Worm (Caenorhabditis elegans) whole organism, L4/young adult: ENCODE data around the gene C11D2.7.

ENCODE experiments used
- W03F9.2 ChIP-seq: fragments of 150-350 bp; optimal IDR thresholded peaks from 2 replicates; lab custom pipeline; 2014; ENCODE audit warnings: missing biosample characterization, missing genetic modification characterization
- dao-5 ChIP-seq: sonication (generic microtip); optimal IDR thresholded peaks from 2 replicates; lab custom pipeline; 2016; ENCODE audit warnings: missing genotype, missing genetic modification characterization, moderate library complexity, missing compliant biosample characterization
- him-1 ChIP-seq: sonication (generic microtip); optimal IDR thresholded peaks from 2 replicates; lab custom pipeline; 2016; ENCODE audit warnings: missing genotype, missing genetic modification reagents, missing genetic modification characterization, missing compliant biosample characterization

Gene C11D2.7

ce11 chrIV:6155296-6155695, at the start of gene C11D2.7:
Gene C11D2.7 (minus strand): TSS chrIV:6155396.
- TF ChIP-seq him-1 (tag; lab: Kevin White, UChicago): no peak
- no peak for TF ChIP-seq dao-5 (tag; lab: Kevin White, UChicago)
- no peak for TF ChIP-seq W03F9.2

ce11 chrIV:6201769-6202168, 46.6 kb upstream of the C11D2.7 start, which contains the start of gene tkr-2:
Gene tkr-2 (plus strand): TSS chrIV:6202069.
- no peak for TF ChIP-seq him-1 (tag; lab: Kevin White, UChicago)
- TF ChIP-seq W03F9.2: no peak
- TF ChIP-seq dao-5 (tag; lab: Kevin White, UChicago): no peak

- TF ChIP-seq W03F9.2: no peak
- TF ChIP-seq him-1 (tag; lab: Kevin White, UChicago): no peak
- TF ChIP-seq dao-5 (tag; lab: Kevin White, UChicago): no peak
Observed at ce11 chrIV:6200249-6200648, 45.1 kb upstream of the C11D2.7 start.

ce11 chrIV:6187160-6187559, 32.0 kb upstream of the C11D2.7 start:
- no peak for TF ChIP-seq W03F9.2
- no peak for TF ChIP-seq dao-5 (tag; lab: Kevin White, UChicago)
- no peak for TF ChIP-seq him-1 (tag; lab: Kevin White, UChicago)

- TF ChIP-seq W03F9.2 (no peak), him-1 (tag; lab: Kevin White, UChicago) (no peak), dao-5 (tag; lab: Kevin White, UChicago) (no peak)
Observed at ce11 chrIV:6185578-6185977, 30.4 kb upstream of the C11D2.7 start, which contains the start of gene asp-9. Gene asp-9 (plus strand): TSS chrIV:6185889.

ce11 chrIV:6183757-6184156, 28.6 kb upstream of the C11D2.7 start, which contains the start of gene unc-77:
Gene unc-77 (minus strand): TSS chrIV:6183857.
- TF ChIP-seq him-1 (tag; lab: Kevin White, UChicago): no peak
- TF ChIP-seq W03F9.2: no peak
- TF ChIP-seq dao-5 (tag; lab: Kevin White, UChicago): no peak

ce11 chrIV:6177383-6177782, 22.2 kb upstream of the C11D2.7 start:
- no peak for TF ChIP-seq him-1 (tag; lab: Kevin White, UChicago)
- no peak for TF ChIP-seq W03F9.2
- no peak for TF ChIP-seq dao-5 (tag; lab: Kevin White, UChicago)

ce11 chrIV:6172959-6173358, 17.8 kb upstream of the C11D2.7 start:
- TF ChIP-seq him-1 (tag; lab: Kevin White, UChicago) (no peak), W03F9.2 (no peak), dao-5 (tag; lab: Kevin White, UChicago) (no peak)

- TF ChIP-seq him-1 (tag; lab: Kevin White, UChicago) (no peak), dao-5 (tag; lab: Kevin White, UChicago) (no peak), W03F9.2 (no peak)
Observed at ce11 chrIV:6165787-6166186, 10.6 kb upstream of the C11D2.7 start.

ce11 chrIV:6159616-6160015, 4.4 kb upstream of the C11D2.7 start:
- no peak for TF ChIP-seq dao-5 (tag; lab: Kevin White, UChicago)
- TF ChIP-seq him-1 (tag; lab: Kevin White, UChicago): no peak
- TF ChIP-seq W03F9.2: no peak

- no peak for TF ChIP-seq him-1 (tag; lab: Kevin White, UChicago)
- no peak for TF ChIP-seq dao-5 (tag; lab: Kevin White, UChicago)
- no peak for TF ChIP-seq W03F9.2
Observed at ce11 chrIV:6156833-6157232, 1.6 kb upstream of the C11D2.7 start, which contains the start of gene C11D2.4. Gene C11D2.4 (minus strand): TSS chrIV:6156960.

- TF ChIP-seq him-1 (tag; lab: Kevin White, UChicago): no peak
Observed at ce11 chrIV:6151513-6151912, 3.7 kb downstream of the C11D2.7 start, which contains the start of gene C11D2.3. Gene C11D2.3 (plus strand): TSS chrIV:6151813.

- TF ChIP-seq W03F9.2 (no peak), him-1 (tag; lab: Kevin White, UChicago) (no peak), dao-5 (tag; lab: Kevin White, UChicago) (no peak)
Observed at ce11 chrIV:6149359-6149758, 5.8 kb downstream of the C11D2.7 start.

ce11 chrIV:6145984-6146383, 9.2 kb downstream of the C11D2.7 start:
- TF ChIP-seq dao-5 (tag; lab: Kevin White, UChicago) (no peak), him-1 (tag; lab: Kevin White, UChicago) (no peak), W03F9.2 (no peak)

- TF ChIP-seq W03F9.2: no peak
Observed at ce11 chrIV:6140700-6141099, 14.5 kb downstream of the C11D2.7 start.
